Fruit fly (Drosophila melanogaster): ENCODE data around the gene Mms19.

DNA sequence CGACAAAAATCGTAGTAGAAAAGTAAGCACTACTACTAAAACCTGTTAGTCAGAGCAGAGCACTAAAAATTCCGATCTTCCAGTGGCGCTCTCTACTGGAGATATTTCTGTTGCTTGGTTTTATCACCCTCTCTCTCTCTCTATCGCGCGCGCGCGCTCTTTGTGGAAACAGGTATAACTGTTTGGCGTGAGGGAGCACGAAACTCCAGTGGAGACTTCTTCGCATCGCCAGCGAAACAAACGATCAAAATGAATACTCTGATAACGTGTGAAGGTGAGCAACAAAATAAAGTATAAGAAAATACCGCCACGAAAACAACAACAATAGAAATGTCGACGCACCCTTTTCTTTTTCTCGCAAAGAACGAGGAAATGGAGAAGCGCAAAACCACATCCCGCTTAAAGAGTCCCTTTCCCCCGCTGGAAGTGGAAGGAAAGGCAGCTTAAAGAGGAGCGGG lies 16.0 kb upstream of the Mms19 start:
- TF ChIP-seq pan (optimal IDR thresholded peaks at IDR 0.05) = no peak
- TF ChIP-seq psq (optimal IDR thresholded peaks at IDR 0.05) = no peak
- TF ChIP-seq EcR (GFP tag; optimal IDR thresholded peaks at IDR 0.05) = no peak
- no peak for TF ChIP-seq usp (GFP tag; optimal IDR thresholded peaks at IDR 0.05)
- TF ChIP-seq CG8478 (optimal IDR thresholded peaks at IDR 0.05) = no peak
- no peak for TF ChIP-seq Dll (optimal IDR thresholded peaks at IDR 0.05)
